Worm (Caenorhabditis elegans) whole organism, L3 larva: Measurements from ENCODE around the gene clpf-1.

Source experiments
- aly-2 ChIP-seq: fragments of 150-350 bp; optimal IDR thresholded peaks from 2 replicates; lab custom pipeline; 2014; ENCODE audit warnings: missing biosample characterization, missing genetic modification characterization
- ama-1 ChIP-seq: fragments of 150-350 bp; optimal IDR thresholded peaks from 2 replicates; lab custom pipeline; 2018
- ceh-16 ChIP-seq: sonication (generic microtip); optimal IDR thresholded peaks from 2 replicates; lab custom pipeline; 2017; ENCODE audit warnings: missing biosample characterization, missing genetic modification characterization
- ceh-28 ChIP-seq: fragments of 150-350 bp; optimal IDR thresholded peaks from 2 replicates; lab custom pipeline; 2014; ENCODE audit warnings: missing biosample characterization, missing genetic modification reagents, missing genetic modification characterization
- egl-5 ChIP-seq: fragments of 150-350 bp; optimal IDR thresholded peaks from 2 replicates; lab custom pipeline; 2017; ENCODE audit warnings: missing biosample characterization, missing genetic modification reagents, missing genetic modification characterization, inconsistent platforms
- elt-1 ChIP-seq: fragments of 150-350 bp; optimal IDR thresholded peaks from 2 replicates; lab custom pipeline; 2014; ENCODE audit warnings: missing biosample characterization, missing genetic modification characterization
- elt-2 ChIP-seq: sonication (generic microtip); optimal IDR thresholded peaks from 2 replicates; lab custom pipeline; 2016; ENCODE audit warnings: missing genetic modification reagents, mild to moderate bottlenecking, missing genetic modification characterization, missing compliant biosample characterization
- elt-3 ChIP-seq, 3 experiments: fragments of 150-350 bp in 1 of 3; sonication (generic microtip) in 2 of 3; optimal IDR thresholded peaks; 2 replicates in 2 of 3; 4 replicates in 1 of 3; lab custom pipeline; 2014 to 2017; ENCODE audit warnings: missing biosample characterization in 3 of 3, missing genetic modification characterization in 3 of 3
- fkh-10 ChIP-seq: sonication (generic microtip); optimal IDR thresholded peaks from 2 replicates; lab custom pipeline; 2017; ENCODE audit warnings: missing biosample characterization, missing genetic modification reagents, missing genetic modification characterization
- fkh-2 ChIP-seq: fragments of 150-350 bp; optimal IDR thresholded peaks from 2 replicates; lab custom pipeline; 2014; ENCODE audit warnings: missing biosample characterization, missing genetic modification reagents, missing genetic modification characterization
- hmg-11 ChIP-seq: sonication (generic microtip); optimal IDR thresholded peaks from 2 replicates; lab custom pipeline; 2016; ENCODE audit warnings: missing genetic modification characterization, missing compliant biosample characterization
- lin-15B ChIP-seq: fragments of 150-350 bp; optimal IDR thresholded peaks from 2 replicates; lab custom pipeline; 2014; ENCODE audit warnings: missing biosample characterization, missing genetic modification characterization
- lin-39 ChIP-seq: fragments of 150-350 bp; optimal IDR thresholded peaks from 2 replicates; lab custom pipeline; 2018; ENCODE audit warnings: missing biosample characterization, missing genetic modification reagents, missing genetic modification characterization
- mml-1 ChIP-seq: fragments of 150-350 bp; sonication (generic microtip); optimal IDR thresholded peaks from 3 replicates; lab custom pipeline; 2014; ENCODE audit warnings: missing biosample characterization, missing genetic modification characterization
- nfya-1 ChIP-seq: sonication (generic microtip); optimal IDR thresholded peaks from 2 replicates; lab custom pipeline; 2017; ENCODE audit warnings: missing genetic modification characterization, mild to moderate bottlenecking, missing compliant biosample characterization, antibody characterized with exemption, moderate library complexity; ENCODE audit not compliant: insufficient read depth
- nhr-11 ChIP-seq: fragments of 150-350 bp; optimal IDR thresholded peaks from 2 replicates; lab custom pipeline; 2014; ENCODE audit warnings: missing biosample characterization, missing genetic modification characterization
- nhr-12 ChIP-seq: fragments of 150-350 bp; optimal IDR thresholded peaks from 2 replicates; lab custom pipeline; 2014; ENCODE audit warnings: missing biosample characterization, missing genetic modification characterization
- nhr-23 ChIP-seq: fragments of 150-350 bp; optimal IDR thresholded peaks from 2 replicates; lab custom pipeline; 2014; ENCODE audit warnings: missing biosample characterization, missing genetic modification reagents, missing genetic modification characterization
- nhr-25 ChIP-seq: sonication (generic microtip); optimal IDR thresholded peaks from 2 replicates; lab custom pipeline; 2017; ENCODE audit warnings: missing biosample characterization, missing genetic modification characterization
- nhr-43 ChIP-seq: sonication (generic microtip); optimal IDR thresholded peaks from 2 replicates; lab custom pipeline; 2016; ENCODE audit warnings: mild to moderate bottlenecking, missing genetic modification characterization, missing compliant biosample characterization; ENCODE audit not compliant: poor library complexity, severe bottlenecking
- nhr-67 ChIP-seq: fragments of 150-350 bp; optimal IDR thresholded peaks from 2 replicates; lab custom pipeline; 2014; ENCODE audit warnings: missing biosample characterization, missing genetic modification characterization
- pqm-1 ChIP-seq: fragments of 150-350 bp; optimal IDR thresholded peaks from 2 replicates; lab custom pipeline; 2017; ENCODE audit warnings: missing biosample characterization, missing genetic modification characterization, inconsistent platforms
- tbx-2 ChIP-seq: sonication (generic microtip); optimal IDR thresholded peaks from 2 replicates; lab custom pipeline; 2016; ENCODE audit warnings: mild to moderate bottlenecking, missing genetic modification characterization, missing compliant biosample characterization
- unc-39 ChIP-seq: sonication (generic microtip); optimal IDR thresholded peaks from 4 replicates; lab custom pipeline; 2017; ENCODE audit warnings: missing biosample characterization, missing genetic modification characterization
- ztf-4 ChIP-seq: fragments of 150-350 bp; optimal IDR thresholded peaks from 2 replicates; lab custom pipeline; 2014; ENCODE audit warnings: missing biosample characterization, missing genetic modification characterization

Gene clpf-1

ce11 chrIII:3435152-3435551, 37.6 kb downstream of the clpf-1 start:
- TF ChIP-seq ceh-28 (tag; lab: Kevin White, UChicago) (peak; percentile 61), nhr-23 (peak; percentile 88), nfya-1 (tag; lab: Kevin White, UChicago) (no peak), hmg-11 (tag; lab: Kevin White, UChicago) (no peak), elt-2 (tag; lab: Kevin White, UChicago) (peak; percentile 51), egl-5 (no peak), pqm-1 (peak; percentile 23), nhr-43 (tag; lab: Kevin White, UChicago) (peak; percentile 61), lin-39 (tag; lab: Kevin White, UChicago) (no peak), elt-3 (tag; optimal IDR thresholded peaks at IDR 0.05; lab: Kevin White, UChicago) (peak; percentile 4 to 89 (median 28)), ceh-16 (tag; lab: Kevin White, UChicago) (no peak)
- TF ChIP-seq, all 47 proteins: peak for 6

- TF ChIP-seq nhr-12 (tag; lab: Kevin White, UChicago) = no peak
- TF ChIP-seq egl-5 = peak; percentile 86
- TF ChIP-seq nfya-1 (tag; lab: Kevin White, UChicago) = peak; percentile 36
- TF ChIP-seq tbx-2 = no peak
- TF ChIP-seq lin-39 (tag; lab: Kevin White, UChicago) = peak; percentile 86
- no peak for TF ChIP-seq ceh-28 (tag; lab: Kevin White, UChicago)
- TF ChIP-seq elt-2 (tag; lab: Kevin White, UChicago) = no peak
- peak; percentile 20 for TF ChIP-seq elt-1 (tag; lab: Kevin White, UChicago)
- TF ChIP-seq fkh-10 (GFP tag; lab: Kevin White, UChicago) = no peak
- TF ChIP-seq nhr-11 (tag; lab: Kevin White, UChicago) = no peak
- TF ChIP-seq, all 47 proteins: peak for 4
Observed at ce11 chrIII:3437139-3437538, 39.6 kb downstream of the clpf-1 start.

ce11 chrIII:3444139-3444538, 46.6 kb downstream of the clpf-1 start, which contains the start of gene spe-41:
TSS of gene spe-41 (minus strand) at chrIII:3444210.
- no peak for TF ChIP-seq egl-5
- TF ChIP-seq ztf-4 (tag; lab: Kevin White, UChicago) = no peak
- TF ChIP-seq hmg-11 (tag; lab: Kevin White, UChicago) = no peak
- TF ChIP-seq pqm-1 = no peak
- TF ChIP-seq ama-1 (lab: Kevin White, UChicago) = no peak
- TF ChIP-seq lin-15B (tag; lab: Kevin White, UChicago) = no peak
- no peak for TF ChIP-seq aly-2 (tag; lab: Kevin White, UChicago)
- no peak for TF ChIP-seq nhr-67 (tag; lab: Kevin White, UChicago)
- no peak for TF ChIP-seq nhr-11 (tag; lab: Kevin White, UChicago)
- TF ChIP-seq unc-39 (tag; lab: Kevin White, UChicago) = no peak
- TF ChIP-seq nhr-25 (tag; lab: Kevin White, UChicago) = no peak
- TF ChIP-seq fkh-2 (tag; lab: Kevin White, UChicago) = no peak
- TF ChIP-seq nhr-43 (tag; lab: Kevin White, UChicago) = no peak
- TF ChIP-seq mml-1 = no peak
- TF ChIP-seq elt-3 (tag; optimal IDR thresholded peaks at IDR 0.05; lab: Kevin White, UChicago) = no peak
- no peak for TF ChIP-seq nhr-23
- TF ChIP-seq, all 47 proteins: peak for 0
